Fruit fly (Drosophila melanogaster) S2 (cell line): ENCODE measurements around the gene ida.

Source experiments
- CG8478 ChIP-seq: fragments of >200 bp; optimal IDR thresholded peaks from 2 replicates; lab custom pipeline; 2018
- CTCF ChIP-seq, 2 experiments: fragments of >200 bp; optimal IDR thresholded peaks; 2 replicates each; lab custom pipeline; 2018

DNA sequence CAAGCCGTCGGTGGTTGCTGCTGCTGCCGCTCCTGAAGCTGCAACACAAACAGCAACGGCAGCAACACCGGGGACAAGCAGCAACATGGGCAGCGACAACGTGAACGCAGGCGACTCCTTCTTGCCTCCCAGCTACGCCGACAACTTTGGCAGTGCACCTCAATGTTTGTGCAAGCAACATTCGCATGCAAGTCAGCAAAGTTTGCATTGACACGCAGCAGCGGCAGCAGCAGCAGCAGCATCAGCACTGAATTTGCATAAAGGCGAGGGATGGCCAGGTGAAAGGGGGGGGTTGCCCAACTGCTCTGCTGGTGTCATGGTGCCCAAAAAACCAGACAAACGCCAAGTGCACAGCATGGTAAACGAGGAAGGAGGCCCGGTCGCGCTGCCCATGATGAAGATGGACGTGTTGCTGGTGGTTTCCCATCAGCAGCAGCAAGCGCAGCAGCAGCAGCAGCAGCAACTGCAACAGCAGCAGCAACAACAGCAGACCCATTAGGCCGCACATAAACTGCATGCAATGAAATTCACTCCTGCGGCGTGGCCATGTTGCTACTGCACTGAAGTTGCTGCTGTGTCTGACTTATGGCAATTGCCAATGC lies 39.8 kb upstream of the ida start:
- TF ChIP-seq CG8478 (lab: Kevin White, UChicago) (no peak), CTCF (optimal IDR thresholded peaks at IDR 0.05; lab: Kevin White, UChicago) (no peak)
